Fruit fly (Drosophila melanogaster): ENCODE data around the gene CG8260.

Gene CG8260

DNA sequence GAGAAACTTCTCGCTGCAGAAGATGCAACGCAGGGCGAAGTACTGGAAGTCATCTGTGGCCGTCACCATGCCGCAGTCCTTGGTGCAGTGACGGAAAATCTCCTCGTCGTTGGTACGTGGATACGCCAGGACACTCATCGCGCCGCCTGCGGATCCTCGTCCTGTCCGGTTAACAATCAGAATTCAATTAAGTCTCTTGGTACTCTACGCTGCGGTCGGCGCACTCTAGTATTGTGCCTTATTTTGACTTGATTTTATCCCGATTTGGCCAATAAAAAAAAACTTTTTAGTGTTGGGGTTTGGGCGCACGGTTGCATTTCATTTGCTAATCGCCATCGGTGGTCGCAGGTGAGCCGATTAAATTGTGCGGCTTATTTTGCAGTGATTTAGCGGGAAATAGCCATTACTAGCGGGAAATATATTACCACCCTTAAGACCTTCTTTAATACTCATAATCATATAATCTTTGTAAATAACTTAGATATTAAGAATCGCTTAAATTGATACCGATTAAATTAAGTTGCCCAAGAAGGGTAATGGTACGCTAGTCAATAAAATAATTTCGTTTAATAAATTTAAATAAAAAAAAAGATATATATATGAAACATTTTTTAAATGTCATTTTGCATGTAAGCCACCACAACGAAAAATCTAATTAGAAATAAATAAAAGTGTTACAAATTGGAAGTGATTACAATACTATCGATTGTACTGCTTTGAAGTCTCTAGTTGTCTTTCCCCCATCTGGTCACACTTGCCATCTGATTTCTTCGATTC lies 10.0 kb upstream of the CG8260 start, which contains the start of the genes CG8944 and CCT6 (continued):
- TF ChIP-seq Hr3 (GFP tag; optimal IDR thresholded peaks at IDR 0.05), result peak; percentile 28
- no peak for TF ChIP-seq pb (GFP tag; optimal IDR thresholded peaks at IDR 0.05)
- peak; percentile 83 for TF ChIP-seq Sry-β (GFP tag; optimal IDR thresholded peaks at IDR 0.05)
- 0 out of 3 replicates have a peak, but pooled peaks have one; percentile 42 for TF ChIP-seq knrl (GFP tag; IDR thresholded peaks at IDR 0.05; ENCODE audit: partially characterized antibody)
- TF ChIP-seq CG2129 (GFP tag; IDR thresholded peaks at IDR 0.05; ENCODE audit: partially characterized antibody), result no peak
- peak; percentile 1 for TF ChIP-seq CG4424 (GFP tag; optimal IDR thresholded peaks at IDR 0.05)
- no peak for TF ChIP-seq crc (GFP tag; optimal IDR thresholded peaks at IDR 0.05)
- no peak for TF ChIP-seq tx (GFP tag; optimal IDR thresholded peaks at IDR 0.05)
- no peak for TF ChIP-seq CG7786 (GFP tag; optimal IDR thresholded peaks at IDR 0.05)
- TF ChIP-seq HLH4C (GFP tag; IDR thresholded peaks at IDR 0.05; ENCODE audit: partially characterized antibody), result peak; percentile 50; the same call in 1 of the 3 replicates
- TF ChIP-seq pzg (GFP tag; optimal IDR thresholded peaks at IDR 0.05), result peak; percentile 20
- no peak for TF ChIP-seq br (optimal IDR thresholded peaks at IDR 0.05)
- TF ChIP-seq CG2678 (tag; optimal IDR thresholded peaks at IDR 0.05), result no peak
- TF ChIP-seq MESR4 (GFP tag; optimal IDR thresholded peaks at IDR 0.05), result peak; percentile 90
- no peak for TF ChIP-seq eyg (GFP tag; optimal IDR thresholded peaks at IDR 0.05)
- TF ChIP-seq H2.0 (GFP tag; IDR thresholded peaks at IDR 0.05), result no peak
- peak; percentile 1 for TF ChIP-seq grau (tag; optimal IDR thresholded peaks at IDR 0.05)
- TF ChIP-seq CG30403 (GFP tag; optimal IDR thresholded peaks at IDR 0.05), result peak; percentile 31
- no peak for TF ChIP-seq NfI (GFP tag; optimal IDR thresholded peaks at IDR 0.05)
- TF ChIP-seq CG10565 (GFP tag; optimal IDR thresholded peaks at IDR 0.05), result no peak
- TF ChIP-seq Neu2 (GFP tag; optimal IDR thresholded peaks at IDR 0.05; ENCODE audit: borderline replicate concordance), result no peak
- TF ChIP-seq CG12659 (GFP tag; optimal IDR thresholded peaks at IDR 0.05), result peak; percentile 18
- TF ChIP-seq CG2116 (GFP tag; optimal IDR thresholded peaks at IDR 0.05), result peak; percentile 96
- no peak for TF ChIP-seq fd102C (GFP tag; optimal IDR thresholded peaks at IDR 0.05)
- no peak for TF ChIP-seq Taf1 (GFP tag; IDR thresholded peaks at IDR 0.05)
- TF ChIP-seq CG15269 (tag; optimal IDR thresholded peaks at IDR 0.05), result no peak
- peak; percentile 17 for TF ChIP-seq D19A (tag; optimal IDR thresholded peaks at IDR 0.05)
- no peak for TF ChIP-seq yki (optimal IDR thresholded peaks at IDR 0.05)
- 0 out of 2 replicates have a peak, but pooled peaks have one; percentile 6 for TF ChIP-seq CG6689 (GFP tag; IDR thresholded peaks at IDR 0.05)
- TF ChIP-seq CG15601 (tag; optimal IDR thresholded peaks at IDR 0.05), result no peak
- TF ChIP-seq ind (GFP tag; optimal IDR thresholded peaks at IDR 0.05), result peak; percentile 20
- TF ChIP-seq CG17328 (GFP tag; IDR thresholded peaks at IDR 0.05), result no peak
- TF ChIP-seq bab2 (GFP tag; optimal IDR thresholded peaks at IDR 0.05), result no peak
- no peak for TF ChIP-seq YL-1 (GFP tag; optimal IDR thresholded peaks at IDR 0.05)
- TF ChIP-seq unc-4 (GFP tag; IDR thresholded peaks at IDR 0.05; ENCODE audit: partially characterized antibody), result peak; percentile 18; the same call in 1 of the 2 replicates
- no peak for TF ChIP-seq ase (GFP tag; IDR thresholded peaks at IDR 0.05)
- TF ChIP-seq Lpt (GFP tag; optimal IDR thresholded peaks at IDR 0.05), result no peak
- peak; percentile 45 for TF ChIP-seq CoRest (tag; optimal IDR thresholded peaks at IDR 0.05)
- TF ChIP-seq bsh (GFP tag; optimal IDR thresholded peaks at IDR 0.05), result no peak
- TF ChIP-seq CG3995 (GFP tag; optimal IDR thresholded peaks at IDR 0.05), result peak; percentile 91
- TF ChIP-seq CG9932 (GFP tag; IDR thresholded peaks at IDR 0.05), result peak; percentile 71
- TF ChIP-seq CG8089 (GFP tag; optimal IDR thresholded peaks at IDR 0.05), result no peak
- peak; percentile 52 for TF ChIP-seq MBD-R2 (GFP tag; IDR thresholded peaks at IDR 0.05)
- TF ChIP-seq ssp (GFP tag; IDR thresholded peaks at IDR 0.05), result peak; percentile 28; the same call in 1 of the 2 replicates
- no peak for TF ChIP-seq Rx (GFP tag; IDR thresholded peaks at IDR 0.05)
- peak; percentile 52; the same call in 1 of the 4 replicates for TF ChIP-seq Dll (GFP tag; IDR thresholded peaks at IDR 0.05; ENCODE audit: partially characterized antibody)
- TF ChIP-seq ATbp (GFP tag; optimal IDR thresholded peaks at IDR 0.05), result no peak
- TF ChIP-seq Nf-YC (tag; optimal IDR thresholded peaks at IDR 0.05), result peak; percentile 31
- TF ChIP-seq gfzf (GFP tag; optimal IDR thresholded peaks at IDR 0.05), result peak; percentile 45
